Worm (Caenorhabditis elegans) whole organism, L2 larva: ENCODE measurements around the gene F37C12.21.
A peak's percentile ranks its signal among the peaks of the same experiment; 100 is the strongest.

Source experiments
- C34F6.9 ChIP-seq: fragments of 150-350 bp; optimal IDR thresholded peaks from 2 replicates; lab custom pipeline; 2014; ENCODE audit warnings: missing biosample characterization, missing genetic modification characterization
- F13H6.1 ChIP-seq: sonication (generic microtip); optimal IDR thresholded peaks from 2 replicates; lab custom pipeline; 2016; ENCODE audit warnings: missing genetic modification characterization, missing compliant biosample characterization
- R02D3.7 ChIP-seq: fragments of 150-350 bp; optimal IDR thresholded peaks from 2 replicates; lab custom pipeline; 2014; ENCODE audit warnings: missing biosample characterization, missing genetic modification characterization
- ZK546.5 ChIP-seq: sonication (generic microtip); optimal IDR thresholded peaks from 2 replicates; lab custom pipeline; 2017; ENCODE audit warnings: missing biosample characterization, missing genetic modification characterization
- ama-1 ChIP-seq: fragments of 150-350 bp; optimal IDR thresholded peaks from 2 replicates; lab custom pipeline; 2018; ENCODE audit warnings: inconsistent platforms
- blmp-1 ChIP-seq: sonication (generic microtip); optimal IDR thresholded peaks from 2 replicates; lab custom pipeline; 2017; ENCODE audit warnings: missing genetic modification characterization, mild to moderate bottlenecking, missing compliant biosample characterization, antibody characterized with exemption, moderate library complexity; ENCODE audit not compliant: insufficient read depth
- crh-2 ChIP-seq: sonication (generic microtip); optimal IDR thresholded peaks from 2 replicates; lab custom pipeline; 2017; ENCODE audit warnings: missing biosample characterization, missing genetic modification characterization
- dmd-4 ChIP-seq: sonication (generic microtip); optimal IDR thresholded peaks from 2 replicates; lab custom pipeline; 2017; ENCODE audit warnings: missing biosample characterization, missing genetic modification characterization
- elt-3 ChIP-seq: sonication (generic microtip); optimal IDR thresholded peaks from 2 replicates; lab custom pipeline; 2017; ENCODE audit warnings: missing biosample characterization, missing genetic modification characterization
- fos-1 ChIP-seq: fragments of 150-350 bp; optimal IDR thresholded peaks from 2 replicates; lab custom pipeline; 2014; ENCODE audit warnings: missing biosample characterization, missing genetic modification characterization
- gmeb-1 ChIP-seq: fragments of 150-350 bp; optimal IDR thresholded peaks from 2 replicates; lab custom pipeline; 2014; ENCODE audit warnings: missing biosample characterization, missing genetic modification characterization
- lin-11 ChIP-seq: fragments of 150-350 bp; sonication (generic microtip); optimal IDR thresholded peaks from 2 replicates; lab custom pipeline; 2014; ENCODE audit warnings: missing biosample characterization, missing genetic modification characterization, inconsistent platforms, mixed read lengths
- lin-13 ChIP-seq: fragments of 150-350 bp; optimal IDR thresholded peaks from 2 replicates; lab custom pipeline; 2014; ENCODE audit warnings: missing biosample characterization, missing genetic modification reagents, missing genetic modification characterization
- lin-39 ChIP-seq: fragments of 150-350 bp; optimal IDR thresholded peaks from 2 replicates; lab custom pipeline; 2014; ENCODE audit warnings: missing biosample characterization, missing genetic modification reagents, missing genetic modification characterization
- lsy-2 ChIP-seq, 2 experiments: fragments of 150-350 bp in 1 of 2; sonication (generic microtip) in 1 of 2; optimal IDR thresholded peaks; 2 replicates each; lab custom pipeline; 2014 to 2017; ENCODE audit warnings: missing biosample characterization in 2 of 2, missing genetic modification characterization in 2 of 2
- mab-5 ChIP-seq: fragments of 150-350 bp; optimal IDR thresholded peaks from 2 replicates; lab custom pipeline; 2014; ENCODE audit warnings: missing biosample characterization, missing genetic modification characterization
- mbf-1 ChIP-seq: sonication (generic microtip); optimal IDR thresholded peaks from 2 replicates; lab custom pipeline; 2017; ENCODE audit warnings: missing biosample characterization, missing genetic modification characterization
- nhr-10 ChIP-seq: sonication (generic microtip); optimal IDR thresholded peaks from 2 replicates; lab custom pipeline; 2017; ENCODE audit warnings: missing biosample characterization, missing genetic modification characterization
- nhr-11 ChIP-seq: fragments of 150-350 bp; optimal IDR thresholded peaks from 2 replicates; lab custom pipeline; 2014; ENCODE audit warnings: missing biosample characterization, missing genetic modification characterization
- nhr-12 ChIP-seq: fragments of 150-350 bp; optimal IDR thresholded peaks from 2 replicates; lab custom pipeline; 2014; ENCODE audit warnings: missing biosample characterization, missing genetic modification characterization
- nhr-129 ChIP-seq: fragments of 150-350 bp; optimal IDR thresholded peaks from 2 replicates; lab custom pipeline; 2014; ENCODE audit warnings: missing biosample characterization, missing genetic modification characterization
- nhr-21 ChIP-seq: fragments of 150-350 bp; optimal IDR thresholded peaks from 2 replicates; lab custom pipeline; 2014; ENCODE audit warnings: missing biosample characterization, missing genetic modification characterization
- nhr-23 ChIP-seq: fragments of 150-350 bp; optimal IDR thresholded peaks from 2 replicates; lab custom pipeline; 2014; ENCODE audit warnings: missing biosample characterization, missing genetic modification reagents, missing genetic modification characterization
- nhr-237 ChIP-seq: fragments of 150-350 bp; optimal IDR thresholded peaks from 2 replicates; lab custom pipeline; 2014; ENCODE audit warnings: missing biosample characterization, missing genetic modification characterization
- nhr-25 ChIP-seq: fragments of 150-350 bp; sonication (generic microtip); optimal IDR thresholded peaks from 3 replicates; lab custom pipeline; 2014; ENCODE audit warnings: missing biosample characterization, missing genetic modification characterization
- nhr-6 ChIP-seq: fragments of 150-350 bp; optimal IDR thresholded peaks from 2 replicates; lab custom pipeline; 2014; ENCODE audit warnings: missing biosample characterization, missing genetic modification characterization
- nhr-77 ChIP-seq: fragments of 150-350 bp; optimal IDR thresholded peaks from 2 replicates; lab custom pipeline; 2014; ENCODE audit warnings: missing biosample characterization, missing genetic modification characterization
- peb-1 ChIP-seq: fragments of 150-350 bp; optimal IDR thresholded peaks from 2 replicates; lab custom pipeline; 2014; ENCODE audit warnings: missing biosample characterization, missing genetic modification characterization
- sem-4 ChIP-seq: fragments of 150-350 bp; optimal IDR thresholded peaks from 2 replicates; lab custom pipeline; 2014; ENCODE audit warnings: missing biosample characterization, missing genetic modification reagents, missing genetic modification characterization
- skn-1 ChIP-seq: sonication (generic microtip); optimal IDR thresholded peaks from 2 replicates; lab custom pipeline; 2017; ENCODE audit warnings: missing biosample characterization, missing genetic modification characterization
- sma-3 ChIP-seq: sonication (generic microtip); optimal IDR thresholded peaks from 2 replicates; lab custom pipeline; 2016; ENCODE audit warnings: missing genetic modification reagents, missing genetic modification characterization, missing compliant biosample characterization
- sma-9 ChIP-seq, 2 experiments: fragments of 150-350 bp in 1 of 2; sonication (generic microtip) in 1 of 2; optimal IDR thresholded peaks; 2 replicates each; lab custom pipeline; 2014 to 2016; ENCODE audit warnings: missing genetic modification characterization in 2 of 2, mild to moderate bottlenecking in 1 of 2, missing biosample characterization in 1 of 2, missing compliant biosample characterization in 1 of 2, missing genetic modification reagents in 1 of 2, moderate library complexity in 1 of 2
- snpc-4 ChIP-seq: fragments of 150-350 bp; optimal IDR thresholded peaks from 2 replicates; lab custom pipeline; 2014; ENCODE audit warnings: missing biosample characterization, missing genetic modification characterization
- unc-55 ChIP-seq: fragments of 150-350 bp; sonication (generic microtip); optimal IDR thresholded peaks from 3 replicates; lab custom pipeline; 2014; ENCODE audit warnings: missing biosample characterization, missing genetic modification reagents, missing genetic modification characterization
- unc-62 ChIP-seq: fragments of 150-350 bp; optimal IDR thresholded peaks from 2 replicates; lab custom pipeline; 2014; ENCODE audit warnings: missing biosample characterization, missing genetic modification reagents, missing genetic modification characterization
- zag-1 ChIP-seq: fragments of 150-350 bp; optimal IDR thresholded peaks from 2 replicates; lab custom pipeline; 2014; ENCODE audit warnings: missing biosample characterization, missing genetic modification characterization
- ztf-1 ChIP-seq: fragments of 200-800 bp; sonication (Bioruptor generic); conservative IDR thresholded peaks from 2 replicates; pipeline ENCODE4 v1.3.6; 2022; ENCODE audit warnings: missing genetic modification characterization, missing compliant biosample characterization
- ztf-11 ChIP-seq: sonication (generic microtip); optimal IDR thresholded peaks from 2 replicates; lab custom pipeline; 2017; ENCODE audit warnings: missing biosample characterization, missing genetic modification characterization
- ztf-4 ChIP-seq: fragments of 150-350 bp; optimal IDR thresholded peaks from 2 replicates; lab custom pipeline; 2014; ENCODE audit warnings: missing biosample characterization, missing genetic modification characterization

F37C12.21 gene

DNA sequence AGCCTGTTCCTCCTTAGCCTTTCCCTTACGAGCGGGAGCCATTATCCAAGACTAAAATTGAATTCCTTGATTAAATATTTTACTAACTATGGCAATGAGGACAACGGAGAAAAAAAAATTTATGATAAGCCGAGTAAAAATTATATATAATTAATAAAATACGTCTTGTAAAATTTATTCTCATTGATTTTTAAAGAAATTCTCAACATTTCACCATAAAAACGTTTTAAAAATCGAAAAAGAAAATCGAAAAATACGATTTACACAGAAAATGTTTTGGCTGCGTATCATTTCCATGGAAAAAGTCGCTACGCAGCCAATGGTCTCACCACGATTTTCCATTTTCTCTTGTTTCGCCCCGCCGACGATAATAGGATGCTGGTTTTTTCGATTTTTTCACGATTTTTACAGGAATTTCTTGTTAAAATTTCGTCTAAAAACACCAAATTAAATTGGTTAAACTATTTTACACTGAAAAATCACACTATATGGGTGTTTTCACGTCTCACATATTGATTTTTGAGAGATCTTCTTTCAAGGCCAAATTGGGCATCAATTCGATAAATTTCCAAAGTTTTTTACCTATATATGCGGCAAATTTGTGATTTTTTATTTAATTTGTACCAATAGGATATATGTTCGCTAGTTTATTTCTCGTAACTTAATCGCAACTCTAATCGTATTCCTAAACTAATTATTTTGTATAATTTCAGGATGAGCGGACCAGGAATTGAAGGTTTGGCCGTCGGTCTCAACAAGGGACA is 8.4 kb upstream of the F37C12.21 start, which contains the start of the genes rps-14 and rpl-36 (continued):
- TF ChIP-seq nhr-237 (tag; lab: Kevin White, UChicago) (no peak), ztf-4 (tag; lab: Kevin White, UChicago) (peak; percentile 80), dmd-4 (no peak), nhr-12 (tag; lab: Kevin White, UChicago) (no peak), blmp-1 (tag; lab: Kevin White, UChicago) (peak; percentile 88)
- TF ChIP-seq, all 48 proteins: peak for 29

- TF ChIP-seq ztf-4 (tag; lab: Kevin White, UChicago) = peak; percentile 12
- no peak for TF ChIP-seq nhr-77 (tag; lab: Kevin White, UChicago)
- no peak for TF ChIP-seq peb-1
- no peak for TF ChIP-seq zag-1
- no peak for TF ChIP-seq crh-2
Measured at ce11 chrIII:7180613-7181012, 7.5 kb upstream of the F37C12.21 start, which contains the start of gene ndab-2. Gene ndab-2, plus strand, starts transcription at chrIII:7180752.

DNA sequence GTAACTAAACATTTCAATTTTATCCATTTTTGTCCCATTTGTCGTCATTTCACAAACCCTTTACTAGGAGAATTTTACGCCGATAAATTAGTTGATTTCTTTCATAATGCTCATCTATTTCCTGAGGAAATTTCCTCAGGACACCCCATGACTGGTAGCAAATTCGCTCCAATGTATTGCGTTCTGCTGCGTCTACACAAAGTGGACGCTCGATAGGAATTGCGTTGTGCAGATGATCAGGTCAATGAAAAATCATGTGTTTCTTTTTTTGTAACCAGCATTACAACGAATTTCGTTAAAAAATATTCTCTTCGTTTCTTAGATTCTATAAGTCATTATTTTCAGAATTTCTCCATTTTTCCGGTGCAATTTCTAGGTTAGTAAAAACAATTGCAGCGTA is 6.3 kb upstream of the F37C12.21 start, which contains the start of gene epg-4:
TSS of gene epg-4 (plus strand) at position 346 of the 400 bp plus-strand sequence.
- TF ChIP-seq sma-9 (GFP tag; optimal IDR thresholded peaks at IDR 0.05; lab: Kevin White, UChicago) (no peak), sma-9 (tag; optimal IDR thresholded peaks at IDR 0.05; lab: Kevin White, UChicago) (no peak), skn-1 (no peak), crh-2 (peak; percentile 21), ZK546.5 (tag; lab: Kevin White, UChicago) (no peak), nhr-11 (tag; lab: Kevin White, UChicago) (no peak), unc-62 (GFP tag; lab: Kevin White, UChicago) (no peak), lsy-2 (tag; optimal IDR thresholded peaks at IDR 0.05; lab: Kevin White, UChicago) (peak in 1 of 2 experiments; percentile 57), C34F6.9 (tag; lab: Kevin White, UChicago) (peak; percentile 76), nhr-12 (tag; lab: Kevin White, UChicago) (no peak), fos-1 (tag; lab: Kevin White, UChicago) (peak; percentile 48), unc-55 (peak; percentile 57), dmd-4 (no peak), snpc-4 (tag; lab: Kevin White, UChicago) (no peak), nhr-129 (peak; percentile 78), nhr-6 (tag; lab: Kevin White, UChicago) (no peak)

DNA sequence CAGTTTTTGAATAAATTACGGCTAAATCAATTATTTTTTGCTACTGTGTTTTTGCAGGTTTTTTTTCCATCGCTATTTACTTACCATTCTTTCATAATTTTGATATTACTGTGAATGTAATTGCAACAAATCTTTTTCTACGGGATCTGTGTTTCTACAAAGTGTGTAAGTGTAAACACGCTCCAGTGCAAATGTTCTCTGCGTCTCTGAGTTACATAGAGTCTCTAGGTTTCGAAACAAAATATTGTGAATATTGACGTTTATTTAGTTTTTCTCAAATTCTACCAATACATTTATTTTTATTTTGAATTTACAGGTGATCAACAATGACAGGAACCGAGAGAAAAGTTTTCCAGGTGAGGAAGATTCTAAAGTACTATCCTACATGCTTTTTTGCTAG is 4.1 kb upstream of the F37C12.21 start, which contains the start of gene yju-2:
TSS of gene yju-2 (plus strand) at position 315 of the 400 bp plus-strand sequence.
- TF ChIP-seq lin-11 (no peak), ama-1 (peak; percentile 15), lin-39 (no peak), nhr-77 (tag; lab: Kevin White, UChicago) (no peak), nhr-237 (tag; lab: Kevin White, UChicago) (no peak), zag-1 (no peak), fos-1 (tag; lab: Kevin White, UChicago) (peak; percentile 32), lsy-2 (tag; optimal IDR thresholded peaks at IDR 0.05; lab: Kevin White, UChicago) (peak; percentile 29 to 82), unc-55 (peak; percentile 87), F13H6.1 (tag; lab: Kevin White, UChicago) (peak; percentile 35), gmeb-1 (tag; lab: Kevin White, UChicago) (peak; percentile 59), R02D3.7 (tag; lab: Kevin White, UChicago) (no peak), nhr-11 (tag; lab: Kevin White, UChicago) (no peak), ztf-4 (tag; lab: Kevin White, UChicago) (peak; percentile 36), nhr-129 (peak; percentile 82), nhr-10 (tag; lab: Kevin White, UChicago) (no peak), skn-1 (peak; percentile 15), mab-5 (tag; lab: Kevin White, UChicago) (no peak), ztf-11 (tag; lab: Kevin White, UChicago) (no peak), ztf-1 (GFP tag; lab: Robert Waterston, UW) (no peak), sma-3 (peak; percentile 34), unc-62 (GFP tag; lab: Kevin White, UChicago) (no peak), nhr-6 (tag; lab: Kevin White, UChicago) (no peak), crh-2 (peak; percentile 67), elt-3 (tag; lab: Kevin White, UChicago) (no peak), peb-1 (no peak), C34F6.9 (tag; lab: Kevin White, UChicago) (peak; percentile 92), lin-13 (GFP tag; lab: Kevin White, UChicago) (peak; percentile 36), sem-4 (tag; lab: Kevin White, UChicago) (peak; percentile 47), nhr-25 (tag; lab: Kevin White, UChicago) (peak; percentile 54), mbf-1 (no peak), nhr-23 (no peak), nhr-21 (tag; lab: Kevin White, UChicago) (peak; percentile 32), sma-9 (GFP tag; optimal IDR thresholded peaks at IDR 0.05; lab: Kevin White, UChicago) (peak; percentile 49), sma-9 (tag; optimal IDR thresholded peaks at IDR 0.05; lab: Kevin White, UChicago) (no peak)
